Fruit fly (Drosophila melanogaster) Kc167 (cell line): Measurements from ENCODE around the gene CG9328.

ENCODE experiments used
- Myc ChIP-seq: fragments of >200 bp; optimal IDR thresholded peaks from 2 replicates; lab custom pipeline; 2017; ENCODE audit warnings: missing external identifiers
- psq ChIP-seq: fragments of >200 bp; optimal IDR thresholded peaks from 2 replicates; lab custom pipeline; 2017; ENCODE audit warnings: missing external identifiers
- ttk ChIP-seq: sonication (Bioruptor generic); optimal IDR thresholded peaks from 2 replicates; lab custom pipeline; 2017; ENCODE audit warnings: missing external identifiers

dm6 chr2L:20835501-20835900 lies 38.0 kb downstream of the CG9328 start, which contains the start of gene Oseg5:
- TF ChIP-seq Myc (lab: Kevin White, UChicago) (no peak), ttk (no peak), psq (lab: Kevin White, UChicago) (no peak)
